Worm (Caenorhabditis elegans): ENCODE data around the gene duo-1.

- TF ChIP-seq lin-39 (tag; optimal IDR thresholded peaks at IDR 0.05) = no peak
- TF ChIP-seq F49E8.2 (tag; optimal IDR thresholded peaks at IDR 0.05; ENCODE audit: borderline replicate concordance) = no peak
- TF ChIP-seq nhr-42 (GFP tag; IDR thresholded peaks at IDR 0.05) = no peak
- no peak for TF ChIP-seq ces-1 (GFP tag; optimal IDR thresholded peaks at IDR 0.05)
- TF ChIP-seq fkh-10 (GFP tag; optimal IDR thresholded peaks at IDR 0.05) = no peak
- no peak for TF ChIP-seq aly-2 (tag; optimal IDR thresholded peaks at IDR 0.05)
- no peak for TF ChIP-seq ama-1 (optimal IDR thresholded peaks at IDR 0.05)
- TF ChIP-seq lin-1 (GFP tag; IDR thresholded peaks at IDR 0.05) = no peak
- TF ChIP-seq nhr-77 (tag; optimal IDR thresholded peaks at IDR 0.05) = no peak
- TF ChIP-seq zag-1 (tag; optimal IDR thresholded peaks at IDR 0.05) = no peak
- no peak for TF ChIP-seq lin-38 (GFP tag; IDR thresholded peaks at IDR 0.05)
- TF ChIP-seq snpc-4 (tag; optimal IDR thresholded peaks at IDR 0.05) = no peak
These were observed 45.7 kb upstream of the duo-1 start, which contains the start of gene ttll-5 for ce11 chrV:11508773-11509172.
